Worm (Caenorhabditis elegans) whole organism, L4 larva: ENCODE measurements around the gene F08F1.3.

Experiments
- F10B5.3 ChIP-seq: sonication (generic microtip); optimal IDR thresholded peaks from 2 replicates; lab custom pipeline; 2016; ENCODE audit warnings: mild to moderate bottlenecking, missing genetic modification characterization, missing compliant biosample characterization
- R02D3.7 ChIP-seq: fragments of 150-350 bp; sonication (generic microtip); optimal IDR thresholded peaks from 3 replicates; lab custom pipeline; 2014; ENCODE audit warnings: missing biosample characterization, missing genetic modification characterization
- T20F7.1 ChIP-seq: fragments of 200-800 bp; sonication (Bioruptor generic); optimal IDR thresholded peaks from 2 replicates; lab custom pipeline; 2018; ENCODE audit warnings: mild to moderate bottlenecking, missing genetic modification characterization, missing compliant biosample characterization
- T26A8.4 ChIP-seq: fragments of 200-800 bp; sonication (Bioruptor generic); IDR thresholded peaks from 2 replicates; pipeline ENCODE4 v1.3.6; 2022; ENCODE audit warnings: missing genetic modification characterization, missing compliant biosample characterization
- Y5F2A.4 ChIP-seq: fragments of 200-800 bp; sonication (Bioruptor generic); optimal IDR thresholded peaks from 2 replicates; lab custom pipeline; 2018; ENCODE audit warnings: mild to moderate bottlenecking, missing genetic modification characterization, missing compliant biosample characterization
- Y75B8A.6 ChIP-seq: fragments of 200-800 bp; sonication (Bioruptor generic); IDR thresholded peaks from 2 replicates; pipeline ENCODE4 v1.3.6; 2022; ENCODE audit warnings: missing genetic modification reagents, missing genetic modification characterization, missing compliant biosample characterization
- aha-1 ChIP-seq: fragments of 150-350 bp; peaks from one replicate; lab custom pipeline; 2014; ENCODE audit warnings: missing biosample characterization, missing genetic modification characterization
- arid-1 ChIP-seq: fragments of 200-800 bp; sonication (Bioruptor generic); conservative IDR thresholded peaks from 2 replicates; pipeline ENCODE4 v1.3.6; 2022; ENCODE audit warnings: missing genetic modification reagents, missing genetic modification characterization, missing compliant biosample characterization
- ces-1 ChIP-seq: fragments of 150-350 bp; sonication (generic microtip); optimal IDR thresholded peaks from 4 replicates; lab custom pipeline; 2014; ENCODE audit warnings: missing biosample characterization, missing genetic modification reagents, missing genetic modification characterization
- cey-2 ChIP-seq: sonication (generic microtip); optimal IDR thresholded peaks from 3 replicates; lab custom pipeline; 2017; ENCODE audit warnings: missing genetic modification characterization, mild to moderate bottlenecking, missing compliant biosample characterization, antibody characterized with exemption, borderline replicate concordance; ENCODE audit not compliant: insufficient read depth
- daf-16 ChIP-seq, 3 experiments: sonication (generic microtip); optimal IDR thresholded peaks; 2 replicates each; lab custom pipeline; 2016 to 2017; ENCODE audit warnings: missing genetic modification characterization in 3 of 3, missing genetic modification reagents in 3 of 3, mild to moderate bottlenecking in 2 of 3, missing compliant biosample characterization in 2 of 3, missing biosample characterization in 1 of 3, moderate library complexity in 1 of 3
- daf-19 ChIP-seq: fragments of 200-800 bp; sonication (Bioruptor generic); conservative IDR thresholded peaks from 2 replicates; pipeline ENCODE4 v1.3.6; 2022; ENCODE audit warnings: missing genetic modification characterization, missing compliant biosample characterization
- dmd-6 ChIP-seq: fragments of 200-800 bp; sonication (Bioruptor generic); IDR thresholded peaks from 2 replicates; pipeline ENCODE4 v1.3.6; 2022; ENCODE audit warnings: missing genetic modification reagents, missing genetic modification characterization, missing compliant biosample characterization
- dpl-1 ChIP-seq: fragments of 150-350 bp; optimal IDR thresholded peaks from 2 replicates; lab custom pipeline; 2014; ENCODE audit warnings: missing biosample characterization, missing genetic modification reagents, missing genetic modification characterization
- dve-1 ChIP-seq: sonication (generic microtip); optimal IDR thresholded peaks from 2 replicates; lab custom pipeline; 2017; ENCODE audit warnings: antibody characterized with exemption, mild to moderate bottlenecking, missing genetic modification characterization, missing compliant biosample characterization; ENCODE audit not compliant: insufficient read depth
- fkh-10 ChIP-seq: fragments of 150-350 bp; optimal IDR thresholded peaks from 2 replicates; lab custom pipeline; 2014; ENCODE audit warnings: missing biosample characterization, missing genetic modification reagents, missing genetic modification characterization
- fos-1 ChIP-seq: fragments of 150-350 bp; optimal IDR thresholded peaks from 2 replicates; lab custom pipeline; 2014; ENCODE audit warnings: missing biosample characterization, missing genetic modification characterization
- hif-1 ChIP-seq, 2 experiments: sonication (generic microtip); optimal IDR thresholded peaks; 2 replicates each; lab custom pipeline; 2016 to 2017; ENCODE audit warnings: missing compliant biosample characterization in 2 of 2, missing genetic modification characterization in 2 of 2, missing genetic modification reagents in 2 of 2, missing genotype in 2 of 2, mild to moderate bottlenecking in 1 of 2
- hlh-11 ChIP-seq: fragments of 200-800 bp; sonication (Bioruptor generic); optimal IDR thresholded peaks from 2 replicates; lab custom pipeline; 2018; ENCODE audit warnings: mild to moderate bottlenecking, missing genetic modification characterization, missing compliant biosample characterization
- hlh-30 ChIP-seq: sonication (generic microtip); optimal IDR thresholded peaks from 2 replicates; lab custom pipeline; 2017; ENCODE audit warnings: antibody characterized with exemption, mild to moderate bottlenecking, missing genetic modification characterization, missing compliant biosample characterization; ENCODE audit not compliant: insufficient read depth
- jun-1 ChIP-seq: fragments of 150-350 bp; optimal IDR thresholded peaks from 2 replicates; lab custom pipeline; 2014; ENCODE audit warnings: missing biosample characterization, missing genetic modification reagents, missing genetic modification characterization
- lin-13 ChIP-seq: fragments of 150-350 bp; optimal IDR thresholded peaks from 2 replicates; lab custom pipeline; 2014; ENCODE audit warnings: missing biosample characterization, missing genetic modification reagents, missing genetic modification characterization
- lsy-2 ChIP-seq, 2 experiments: fragments of 150-350 bp in 1 of 2; sonication (generic microtip) in 1 of 2; optimal IDR thresholded peaks; 2 replicates each; lab custom pipeline; 2014 to 2017; ENCODE audit warnings: missing biosample characterization in 2 of 2, missing genetic modification characterization in 2 of 2
- madf-5 ChIP-seq, 2 experiments: fragments of 200-800 bp; sonication (Bioruptor generic); IDR thresholded peaks; 2 replicates each; pipeline ENCODE4 v1.3.6; 2022; ENCODE audit warnings: missing compliant biosample characterization in 2 of 2, missing genetic modification characterization in 2 of 2
- mep-1 ChIP-seq: fragments of 150-350 bp; sonication (generic microtip); optimal IDR thresholded peaks from 3 replicates; lab custom pipeline; 2014; ENCODE audit warnings: missing biosample characterization, missing genetic modification characterization
- mes-2 ChIP-seq: sonication (generic microtip); optimal IDR thresholded peaks from 2 replicates; lab custom pipeline; 2016; ENCODE audit warnings: missing genotype, mild to moderate bottlenecking, missing genetic modification characterization, missing compliant biosample characterization; ENCODE audit not compliant: poor library complexity, severe bottlenecking
- nhr-10 ChIP-seq: fragments of 150-350 bp; optimal IDR thresholded peaks from 2 replicates; lab custom pipeline; 2014; ENCODE audit warnings: missing biosample characterization, missing genetic modification characterization
- nhr-102 ChIP-seq: sonication (generic microtip); optimal IDR thresholded peaks from 2 replicates; lab custom pipeline; 2016; ENCODE audit warnings: mild to moderate bottlenecking, missing genetic modification characterization, moderate library complexity, missing compliant biosample characterization
- nhr-11 ChIP-seq: fragments of 150-350 bp; optimal IDR thresholded peaks from 2 replicates; lab custom pipeline; 2014; ENCODE audit warnings: missing biosample characterization, missing genetic modification characterization
- nhr-25 ChIP-seq: sonication (generic microtip); optimal IDR thresholded peaks from 2 replicates; lab custom pipeline; 2017; ENCODE audit warnings: missing genetic modification characterization, mild to moderate bottlenecking, missing compliant biosample characterization, antibody characterized with exemption, moderate library complexity, borderline replicate concordance; ENCODE audit not compliant: insufficient read depth
- nhr-28 ChIP-seq: fragments of 150-350 bp; optimal IDR thresholded peaks from 2 replicates; lab custom pipeline; 2014; ENCODE audit warnings: missing biosample characterization, missing genetic modification characterization
- nhr-41 ChIP-seq: fragments of 200-800 bp; sonication (Bioruptor generic); IDR thresholded peaks from 2 replicates; pipeline ENCODE4 v1.3.6; 2022; ENCODE audit warnings: missing genetic modification reagents, missing genetic modification characterization, missing compliant biosample characterization
- nhr-42 ChIP-seq: fragments of 200-800 bp; sonication (Bioruptor generic); IDR thresholded peaks from 2 replicates; pipeline ENCODE4 v1.3.6; 2022; ENCODE audit warnings: missing genetic modification characterization, missing compliant biosample characterization
- nhr-6 ChIP-seq: fragments of 150-350 bp; optimal IDR thresholded peaks from 2 replicates; lab custom pipeline; 2014; ENCODE audit warnings: missing biosample characterization, missing genetic modification characterization
- nhr-77 ChIP-seq: fragments of 150-350 bp; optimal IDR thresholded peaks from 2 replicates; lab custom pipeline; 2014; ENCODE audit warnings: missing biosample characterization, missing genetic modification characterization
- pha-4 ChIP-seq, 2 experiments: fragments of 150-350 bp in 1 of 2; fragments of 200-800 bp in 1 of 2; sonication (Bioruptor generic) in 1 of 2; IDR thresholded peaks in 1 of 2; optimal IDR thresholded peaks in 1 of 2; 2 replicates each; pipeline versions ENCODE4 v1.3.6 to Lab custom; 2014 to 2022; ENCODE audit warnings: missing genetic modification characterization in 2 of 2, missing genetic modification reagents in 2 of 2, missing biosample characterization in 1 of 2, missing compliant biosample characterization in 1 of 2
- pqm-1 ChIP-seq: sonication (generic microtip); optimal IDR thresholded peaks from 2 replicates; lab custom pipeline; 2017; ENCODE audit warnings: missing biosample characterization, missing genetic modification characterization
- rbr-2 ChIP-seq: sonication (generic microtip); optimal IDR thresholded peaks from 2 replicates; lab custom pipeline; 2016; ENCODE audit warnings: missing genotype, missing genetic modification characterization, missing compliant biosample characterization
- sdz-12 ChIP-seq: fragments of 200-800 bp; sonication (Bioruptor generic); optimal IDR thresholded peaks from 2 replicates; lab custom pipeline; 2018; ENCODE audit warnings: mild to moderate bottlenecking, missing genetic modification characterization, missing compliant biosample characterization
- snpc-1.2 ChIP-seq: fragments of 200-800 bp; sonication (Bioruptor generic); IDR thresholded peaks from 2 replicates; pipeline ENCODE4 v1.3.6; 2022; ENCODE audit warnings: missing genetic modification reagents, missing genetic modification characterization, missing compliant biosample characterization
- tag-97 ChIP-seq: fragments of 200-800 bp; sonication (Bioruptor generic); IDR thresholded peaks from 2 replicates; pipeline ENCODE4 v1.3.6; 2022; ENCODE audit warnings: missing genetic modification characterization, missing compliant biosample characterization
- zip-2 ChIP-seq: fragments of 150-350 bp; optimal IDR thresholded peaks from 2 replicates; lab custom pipeline; 2014; ENCODE audit warnings: missing biosample characterization, missing genetic modification characterization
- ztf-11 ChIP-seq: fragments of 150-350 bp; optimal IDR thresholded peaks from 2 replicates; lab custom pipeline; 2014; ENCODE audit warnings: missing biosample characterization, missing genetic modification characterization

The F08F1.3 gene

DNA sequence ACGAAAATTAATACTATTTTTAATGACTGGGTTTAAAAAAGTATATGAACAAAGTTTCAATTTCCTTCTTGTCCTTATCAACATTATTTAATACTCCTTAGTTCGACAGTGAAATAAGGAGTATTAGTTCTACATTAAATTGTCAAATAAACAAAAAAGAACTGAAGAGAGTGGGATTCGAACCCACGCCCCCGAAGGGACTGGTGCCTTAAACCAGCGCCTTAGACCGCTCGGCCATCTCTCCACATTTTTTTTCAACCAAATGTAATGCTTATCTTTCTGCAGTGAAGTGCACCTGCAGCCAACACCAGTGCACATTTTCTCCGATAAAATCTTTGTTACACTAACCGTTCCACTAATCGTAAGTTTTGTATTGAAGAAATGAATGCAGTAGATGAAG is 9.4 kb upstream of the F08F1.3 start (continued):
- TF ChIP-seq nhr-11 (tag; lab: Kevin White, UChicago) = no peak

DNA sequence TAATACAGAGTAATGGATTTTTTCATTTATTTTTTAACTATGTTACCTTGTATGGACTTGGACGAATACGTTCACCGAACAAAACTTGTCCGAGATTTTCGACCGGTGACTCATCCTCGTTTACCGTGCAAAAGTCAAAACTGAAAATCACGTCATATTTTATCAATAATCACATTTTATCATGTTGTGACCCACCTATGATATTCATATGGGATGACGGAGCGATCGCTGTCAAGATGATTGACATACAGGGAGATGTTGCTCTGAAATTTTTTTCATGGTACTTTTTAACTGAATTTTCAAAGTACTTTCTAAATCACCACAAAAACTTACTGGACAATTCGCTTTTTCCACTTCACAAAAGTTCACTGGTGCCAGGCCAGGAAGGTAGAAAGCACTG is 7.0 kb upstream of the F08F1.3 start:
- no peak for TF ChIP-seq sdz-12
- peak; percentile 81 for TF ChIP-seq dmd-6 (GFP tag; lab: Robert Waterston, UW)

ce11 chrX:8422020-8422419 is 6.6 kb upstream of the F08F1.3 start, which contains the start of gene tag-123:
Gene tag-123 (minus strand): TSS chrX:8422055.
- peak; percentile 2 for TF ChIP-seq nhr-102 (tag; lab: Kevin White, UChicago)
- no peak for TF ChIP-seq madf-5 (GFP tag; IDR thresholded peaks at IDR 0.05; lab: Robert Waterston, UW)
- TF ChIP-seq Y5F2A.4 (GFP tag; lab: Kevin White, UChicago) = no peak
- peak; percentile 71 for TF ChIP-seq nhr-6
- no peak for TF ChIP-seq fos-1
- TF ChIP-seq nhr-41 (GFP tag; lab: Robert Waterston, UW) = no peak
- peak; percentile 74 for TF ChIP-seq mep-1 (tag; lab: Kevin White, UChicago)
- TF ChIP-seq hlh-11 = peak; percentile 32
- no peak for TF ChIP-seq zip-2
- TF ChIP-seq lsy-2 (tag; optimal IDR thresholded peaks at IDR 0.05; lab: Kevin White, UChicago) = peak in 1 of 2 experiments; percentile 73
- TF ChIP-seq aha-1 (tag; lab: Kevin White, UChicago) = peak; percentile 98
- TF ChIP-seq jun-1 (tag; lab: Kevin White, UChicago) = no peak
- TF ChIP-seq hif-1 (tag; optimal IDR thresholded peaks at IDR 0.05; lab: Kevin White, UChicago) = peak in 1 of 2 experiments; percentile 47
- TF ChIP-seq nhr-77 (tag; lab: Kevin White, UChicago) = peak; percentile 9
- peak; percentile 46 for TF ChIP-seq fkh-10 (GFP tag; lab: Kevin White, UChicago)
- 0 out of 2 replicates have a peak, but pooled peaks have one; percentile 9 for TF ChIP-seq pha-4 (GFP tag; IDR thresholded peaks at IDR 0.05; lab: Robert Waterston, UW)
- peak; percentile 68 for TF ChIP-seq pha-4 (tag; optimal IDR thresholded peaks at IDR 0.05; lab: Kevin White, UChicago)
- TF ChIP-seq nhr-25 (tag; lab: Kevin White, UChicago) = peak; percentile 7
- peak; percentile 77 for TF ChIP-seq mes-2
- TF ChIP-seq dve-1 (tag; lab: Kevin White, UChicago) = peak; percentile 69
- no peak for TF ChIP-seq daf-16 (GFP tag; optimal IDR thresholded peaks at IDR 0.05; lab: Kevin White, UChicago)
- TF ChIP-seq daf-16 (tag; optimal IDR thresholded peaks at IDR 0.05; lab: Kevin White, UChicago) = peak; percentile 51
- TF ChIP-seq dpl-1 (GFP tag; lab: Kevin White, UChicago) = peak; percentile 59
- TF ChIP-seq nhr-42 (GFP tag; lab: Robert Waterston, UW) = no peak
- peak; percentile 53 for TF ChIP-seq R02D3.7 (tag; lab: Kevin White, UChicago)
- 0 out of 2 replicates have a peak, but pooled peaks have one; percentile 19 for TF ChIP-seq T26A8.4 (GFP tag; lab: Robert Waterston, UW)
- TF ChIP-seq lin-13 (GFP tag; lab: Kevin White, UChicago) = peak; percentile 26
- TF ChIP-seq rbr-2 (tag; lab: Kevin White, UChicago) = peak; percentile 40
- TF ChIP-seq nhr-28 (tag; lab: Kevin White, UChicago) = peak; percentile 16
- peak; percentile 37 for TF ChIP-seq F10B5.3 (tag; lab: Kevin White, UChicago)
- peak; percentile 56 for TF ChIP-seq hlh-30 (tag; lab: Kevin White, UChicago)
- TF ChIP-seq arid-1 (GFP tag; lab: Robert Waterston, UW) = 0 out of 2 replicates have a peak, but pooled peaks have one; percentile 15
- no peak for TF ChIP-seq nhr-10 (tag; lab: Kevin White, UChicago)

ce11 chrX:8423199-8423598 is 5.4 kb upstream of the F08F1.3 start:
- no peak for TF ChIP-seq ces-1 (GFP tag; lab: Kevin White, UChicago)
- no peak for TF ChIP-seq cey-2 (tag; lab: Kevin White, UChicago)
- no peak for TF ChIP-seq daf-19 (GFP tag; lab: Robert Waterston, UW)
- peak; percentile 44 for TF ChIP-seq dve-1 (tag; lab: Kevin White, UChicago)
- TF ChIP-seq T20F7.1 (GFP tag; lab: Kevin White, UChicago) = no peak
- TF ChIP-seq hlh-30 (tag; lab: Kevin White, UChicago) = peak; percentile 52
- peak; percentile 27 for TF ChIP-seq pqm-1 (tag; lab: Kevin White, UChicago)
- TF ChIP-seq nhr-28 (tag; lab: Kevin White, UChicago) = peak; percentile 53
- TF ChIP-seq Y75B8A.6 = no peak
- TF ChIP-seq pha-4 (GFP tag; IDR thresholded peaks at IDR 0.05; lab: Robert Waterston, UW) = no peak
- no peak for TF ChIP-seq pha-4 (tag; optimal IDR thresholded peaks at IDR 0.05; lab: Kevin White, UChicago)
- peak; percentile 31 for TF ChIP-seq nhr-77 (tag; lab: Kevin White, UChicago)
- TF ChIP-seq snpc-1.2 (GFP tag; lab: Robert Waterston, UW) = no peak
- no peak for TF ChIP-seq daf-16 (GFP tag; optimal IDR thresholded peaks at IDR 0.05; lab: Kevin White, UChicago)
- peak; percentile 88 for TF ChIP-seq daf-16 (tag; optimal IDR thresholded peaks at IDR 0.05; lab: Kevin White, UChicago)
- TF ChIP-seq nhr-6 = no peak
- no peak for TF ChIP-seq ztf-11 (tag; lab: Kevin White, UChicago)
- TF ChIP-seq tag-97 (GFP tag; lab: Robert Waterston, UW) = no peak
- no peak for TF ChIP-seq lin-13 (GFP tag; lab: Kevin White, UChicago)
